Fruit fly (Drosophila melanogaster): ENCODE data around the gene CG43094.

Gene CG43094

DNA sequence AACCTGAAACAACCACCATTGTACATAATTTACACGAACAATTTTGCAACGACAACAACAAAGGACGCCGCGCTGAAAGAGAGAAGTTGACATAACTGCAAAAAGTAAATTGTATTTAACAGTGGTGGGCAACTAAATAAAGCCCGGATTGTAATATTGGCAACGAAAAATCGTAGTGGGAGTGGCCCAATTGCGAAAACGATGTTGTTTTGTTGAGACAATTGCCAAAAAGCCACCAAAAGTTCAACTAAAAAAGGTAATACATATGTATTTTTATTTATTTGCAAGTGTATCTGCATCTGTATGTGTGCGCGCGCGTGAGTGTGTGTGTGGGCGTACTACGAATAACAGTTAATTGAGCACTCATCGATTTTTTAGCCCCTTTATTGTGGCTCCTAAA, 19.7 kb downstream of the CG43094 start (continued):
- TF ChIP-seq CG9139 (GFP tag; optimal IDR thresholded peaks at IDR 0.05) (no peak), pdm3 (GFP tag; optimal IDR thresholded peaks at IDR 0.05) (peak; percentile 55), Eip93F (GFP tag; optimal IDR thresholded peaks at IDR 0.05) (no peak), CG32006 (GFP tag; optimal IDR thresholded peaks at IDR 0.05) (peak; percentile 54), achi (GFP tag; optimal IDR thresholded peaks at IDR 0.05) (peak; percentile 15), Eip78C (GFP tag) (peak; percentile 73), CG11294 (GFP tag; IDR thresholded peaks at IDR 0.05) (no peak), CG15336 (GFP tag; IDR thresholded peaks at IDR 0.05) (peak; percentile 64; the same call in 1 of the 2 replicates), dsx (GFP tag; optimal IDR thresholded peaks at IDR 0.05; ENCODE audit: poor library complexity, severe bottlenecking) (no peak), CG6163 (GFP tag; IDR thresholded peaks at IDR 0.05) (peak; percentile 57), CG8119 (GFP tag; IDR thresholded peaks at IDR 0.05) (peak; percentile 53; the same call in 2 of the 3 replicates), CG4318 (GFP tag; optimal IDR thresholded peaks at IDR 0.05) (no peak), Met (GFP tag; optimal IDR thresholded peaks at IDR 0.05) (peak; percentile 36), fd85E (GFP tag; optimal IDR thresholded peaks at IDR 0.05) (no peak), CG34406 (GFP tag; optimal IDR thresholded peaks at IDR 0.05) (peak; percentile 2), Sox14 (GFP tag; optimal IDR thresholded peaks at IDR 0.05) (peak; percentile 17), Ets96B (tag; optimal IDR thresholded peaks at IDR 0.05) (peak; percentile 18), Ets21C (GFP tag; optimal IDR thresholded peaks at IDR 0.05) (peak; percentile 15)

- peak; percentile 91 for TF ChIP-seq CG6163 (GFP tag; IDR thresholded peaks at IDR 0.05)
- no peak for TF ChIP-seq acj6 (GFP tag; optimal IDR thresholded peaks at IDR 0.05)
- peak; percentile 79 for TF ChIP-seq CG8319 (GFP tag; optimal IDR thresholded peaks at IDR 0.05)
- TF ChIP-seq CG6854 (GFP tag; optimal IDR thresholded peaks at IDR 0.05) = peak; percentile 1
- TF ChIP-seq CG7368 (GFP tag; optimal IDR thresholded peaks at IDR 0.05) = no peak
- peak; percentile 11 for TF ChIP-seq Hr38 (GFP tag; optimal IDR thresholded peaks at IDR 0.05)
- no peak for TF ChIP-seq CG6792 (GFP tag; optimal IDR thresholded peaks at IDR 0.05)
- TF ChIP-seq ss (GFP tag; optimal IDR thresholded peaks at IDR 0.05) = no peak
- TF ChIP-seq Met (GFP tag; optimal IDR thresholded peaks at IDR 0.05) = no peak
- peak; percentile 89 for TF ChIP-seq cyc (GFP tag; optimal IDR thresholded peaks at IDR 0.05)
- TF ChIP-seq vri (GFP tag; optimal IDR thresholded peaks at IDR 0.05) = no peak
- peak; percentile 92 for TF ChIP-seq CG31627 (GFP tag; optimal IDR thresholded peaks at IDR 0.05)
- peak in 1 of 2 experiments; percentile 62 for TF ChIP-seq salr (GFP tag; optimal IDR thresholded peaks at IDR 0.05)
- TF ChIP-seq CG8632 (GFP tag; optimal IDR thresholded peaks at IDR 0.05) = no peak
- TF ChIP-seq topi (GFP tag; optimal IDR thresholded peaks at IDR 0.05) = peak; percentile 84
- no peak for TF ChIP-seq CG4318 (GFP tag; optimal IDR thresholded peaks at IDR 0.05)
- no peak for TF ChIP-seq dac (GFP tag; optimal IDR thresholded peaks at IDR 0.05)
- peak; percentile 53; the same call in 1 of the 2 replicates for TF ChIP-seq CG11294 (GFP tag; IDR thresholded peaks at IDR 0.05)
- TF ChIP-seq CG3032 (tag; optimal IDR thresholded peaks at IDR 0.05) = peak; percentile 83
- peak; percentile 87 for TF ChIP-seq Sox14 (GFP tag; optimal IDR thresholded peaks at IDR 0.05)
- TF ChIP-seq Eip93F (GFP tag; optimal IDR thresholded peaks at IDR 0.05) = no peak
- peak; percentile 56 for TF ChIP-seq Ets96B (tag; optimal IDR thresholded peaks at IDR 0.05)
- TF ChIP-seq svp (GFP tag) = peak; percentile 94
- no peak for TF ChIP-seq CG9139 (GFP tag; optimal IDR thresholded peaks at IDR 0.05)
- peak; percentile 31 for TF ChIP-seq Blimp-1 (GFP tag; optimal IDR thresholded peaks at IDR 0.05)
- no peak for TF ChIP-seq CG10631 (GFP tag; optimal IDR thresholded peaks at IDR 0.05)
- peak; percentile 54 for TF ChIP-seq CG1621 (tag; optimal IDR thresholded peaks at IDR 0.05)
- no peak for TF ChIP-seq Hr4 (GFP tag; optimal IDR thresholded peaks at IDR 0.05)
- no peak for TF ChIP-seq pdm3 (GFP tag; optimal IDR thresholded peaks at IDR 0.05)
- TF ChIP-seq Eip75B (GFP tag; optimal IDR thresholded peaks at IDR 0.05) = no peak
- no peak for TF ChIP-seq Smox (GFP tag; optimal IDR thresholded peaks at IDR 0.05)
- TF ChIP-seq Eip78C (GFP tag) = peak; percentile 92
- peak; percentile 22 for TF ChIP-seq CG6808 (GFP tag; optimal IDR thresholded peaks at IDR 0.05)
- no peak for TF ChIP-seq CG10669 (GFP tag; optimal IDR thresholded peaks at IDR 0.05)
- no peak for TF ChIP-seq CG32006 (GFP tag; optimal IDR thresholded peaks at IDR 0.05)
- TF ChIP-seq esn (GFP tag; optimal IDR thresholded peaks at IDR 0.05) = peak; percentile 88
- peak; percentile 72 for TF ChIP-seq Gug (GFP tag; IDR thresholded peaks at IDR 0.05)
- TF ChIP-seq Hr39 (GFP tag; optimal IDR thresholded peaks at IDR 0.05) = peak; percentile 93
- peak; percentile 52 for TF ChIP-seq fd59A (GFP tag; optimal IDR thresholded peaks at IDR 0.05)
- peak; percentile 77 for TF ChIP-seq achi (GFP tag; optimal IDR thresholded peaks at IDR 0.05)
- TF ChIP-seq CG8119 (GFP tag; IDR thresholded peaks at IDR 0.05) = peak; percentile 65; the same call in 2 of the 3 replicates
- no peak for TF ChIP-seq Ets21C (GFP tag; optimal IDR thresholded peaks at IDR 0.05)
- TF ChIP-seq eg (GFP tag; IDR thresholded peaks at IDR 0.05) = peak; percentile 87
- no peak for TF ChIP-seq fkh (GFP tag; optimal IDR thresholded peaks at IDR 0.05)
These were observed 20.2 kb downstream of the CG43094 start, which contains the start of the genes rumi, CG7029 and Usp12-46 for dm6 chr3R:22750534-22750947. rumi (minus strand) TSS chr3R:22750597. CG7029 (plus strand) TSS chr3R:22750901. Usp12-46 (plus strand) TSS chr3R:22750901.
